Fruit fly (Drosophila melanogaster) whole organism, embryonic: ENCODE data around the gene Tti1.
A peak's percentile ranks its signal among the peaks of the same experiment; 100 is the strongest.

ENCODE experiments used
- Aef1 ChIP-seq: fragments of 200-800 bp; sonication (Bioruptor generic); IDR thresholded peaks from 3 replicates; pipeline ENCODE4 v1.3.6; 2022; ENCODE audit warnings: missing biosample characterization, missing genetic modification characterization
- Bgb ChIP-seq: fragments of 200-800 bp; sonication (Bioruptor generic); IDR thresholded peaks from 2 replicates; pipeline ENCODE4 v1.3.6; 2022; ENCODE audit warnings: missing biosample characterization, missing genetic modification characterization; ENCODE audit not compliant: partially characterized antibody
- CG10654 ChIP-seq: fragments of 200-800 bp; sonication (Bioruptor generic); optimal IDR thresholded peaks from 2 replicates; lab custom pipeline; 2016; ENCODE audit warnings: missing biosample characterization, missing genetic modification characterization
- CG11456 ChIP-seq: fragments of 200-800 bp; sonication (Bioruptor generic); IDR thresholded peaks from 3 replicates; pipeline ENCODE4 v1.3.6; 2022; ENCODE audit warnings: missing biosample characterization, missing genetic modification characterization
- CG11723 ChIP-seq: fragments of 200-800 bp; sonication (Bioruptor generic); optimal IDR thresholded peaks from 2 replicates; lab custom pipeline; 2017; ENCODE audit warnings: missing biosample characterization, mild to moderate bottlenecking, missing genetic modification characterization
- CG12659 ChIP-seq: fragments of 200-800 bp; sonication (Bioruptor generic); optimal IDR thresholded peaks from 3 replicates; lab custom pipeline; 2017; ENCODE audit warnings: mild to moderate bottlenecking, missing biosample characterization, missing genetic modification reagents, missing genetic modification characterization
- CG13424 ChIP-seq: fragments of 200-800 bp; sonication (Bioruptor generic); optimal IDR thresholded peaks from 2 replicates; lab custom pipeline; 2019; ENCODE audit warnings: missing biosample characterization, mild to moderate bottlenecking, missing genetic modification characterization, moderate library complexity
- CG14965 ChIP-seq: fragments of 200-800 bp; sonication (Bioruptor generic); optimal IDR thresholded peaks from 2 replicates; lab custom pipeline; 2016; ENCODE audit warnings: missing biosample characterization, missing genetic modification characterization, borderline replicate concordance
- CG15011 ChIP-seq: fragments of 200-800 bp; sonication (Bioruptor generic); optimal IDR thresholded peaks from 3 replicates; lab custom pipeline; 2018; ENCODE audit warnings: missing biosample characterization, mild to moderate bottlenecking, missing genetic modification characterization
- CG15601 ChIP-seq: fragments of 200-800 bp; sonication (Bioruptor generic); optimal IDR thresholded peaks from 3 replicates; lab custom pipeline; 2019; ENCODE audit warnings: missing biosample characterization, mild to moderate bottlenecking, missing genetic modification characterization, moderate library complexity
- CG1603 ChIP-seq: fragments of 200-800 bp; sonication (Bioruptor generic); optimal IDR thresholded peaks from 2 replicates; lab custom pipeline; 2019; ENCODE audit warnings: missing biosample characterization, mild to moderate bottlenecking, missing genetic modification characterization, moderate library complexity
- CG16813 ChIP-seq: fragments of 200-800 bp; sonication (Bioruptor generic); IDR thresholded peaks from 3 replicates; pipeline ENCODE4 v1.3.6; 2022; ENCODE audit warnings: missing biosample characterization, missing genetic modification characterization; ENCODE audit not compliant: partially characterized antibody
- CG17328 ChIP-seq: fragments of 200-800 bp; sonication (Bioruptor generic); IDR thresholded peaks from 2 replicates; pipeline ENCODE4 v1.3.6; 2022; ENCODE audit warnings: missing biosample characterization, missing genetic modification characterization
- CG17802 ChIP-seq: fragments of 200-800 bp; sonication (Bioruptor generic); optimal IDR thresholded peaks from 2 replicates; lab custom pipeline; 2018; ENCODE audit warnings: missing biosample characterization, mild to moderate bottlenecking, missing genetic modification characterization, moderate library complexity
- CG32532 ChIP-seq: fragments of 200-800 bp; sonication (Bioruptor generic); IDR thresholded peaks from 2 replicates; pipeline ENCODE4 v1.3.6; 2022; ENCODE audit warnings: missing biosample characterization, missing genetic modification characterization
- CG3995 ChIP-seq: fragments of 200-800 bp; sonication (Bioruptor generic); optimal IDR thresholded peaks from 3 replicates; lab custom pipeline; 2016; ENCODE audit warnings: missing biosample characterization, missing genetic modification characterization
- CG4328 ChIP-seq: fragments of 200-800 bp; sonication (Bioruptor generic); optimal IDR thresholded peaks from 3 replicates; lab custom pipeline; 2017; ENCODE audit warnings: missing biosample characterization, missing genetic modification reagents, missing genetic modification characterization
- CG43689 ChIP-seq: fragments of 200-800 bp; sonication (Bioruptor generic); IDR thresholded peaks from 2 replicates; pipeline ENCODE4 v1.3.6; 2022; ENCODE audit warnings: missing biosample characterization, missing genetic modification characterization
- CG4730 ChIP-seq: fragments of 200-800 bp; sonication (Bioruptor generic); IDR thresholded peaks from 2 replicates; pipeline ENCODE4 v1.3.6; 2022; ENCODE audit warnings: missing biosample characterization, missing genetic modification characterization
- CG6813 ChIP-seq: fragments of 200-800 bp; sonication (Bioruptor generic); optimal IDR thresholded peaks from 2 replicates; lab custom pipeline; 2017; ENCODE audit warnings: missing biosample characterization, missing genetic modification characterization, mild to moderate bottlenecking, moderate library complexity, missing genetic modification reagents
- CG7987 ChIP-seq: fragments of 200-800 bp; sonication (Bioruptor generic); optimal IDR thresholded peaks from 2 replicates; lab custom pipeline; 2018; ENCODE audit warnings: missing biosample characterization, mild to moderate bottlenecking, missing genetic modification characterization, moderate library complexity
- CG8765 ChIP-seq: fragments of 200-800 bp; sonication (Bioruptor generic); IDR thresholded peaks from 2 replicates; pipeline ENCODE4 v1.3.6; 2022; ENCODE audit warnings: missing biosample characterization, missing genetic modification characterization
- CG8944 ChIP-seq: fragments of 200-800 bp; sonication (Bioruptor generic); optimal IDR thresholded peaks from 3 replicates; lab custom pipeline; 2016; ENCODE audit warnings: missing biosample characterization, missing genetic modification characterization
- CG9797 ChIP-seq: fragments of 200-800 bp; sonication (Bioruptor generic); optimal IDR thresholded peaks from 3 replicates; lab custom pipeline; 2018; ENCODE audit warnings: missing biosample characterization, mild to moderate bottlenecking, missing genetic modification characterization
- Dek ChIP-seq: fragments of 200-800 bp; sonication (Bioruptor generic); optimal IDR thresholded peaks from 3 replicates; lab custom pipeline; 2019; ENCODE audit warnings: missing biosample characterization, mild to moderate bottlenecking, missing genetic modification characterization, moderate library complexity
- Dip2 ChIP-seq: fragments of 200-800 bp; sonication (Bioruptor generic); IDR thresholded peaks from 2 replicates; pipeline ENCODE4 v1.3.6; 2022; ENCODE audit warnings: missing biosample characterization, missing genetic modification characterization
- Hr78 ChIP-seq, 2 experiments: fragments of 200-800 bp in 1 of 2; fragments of >200 bp in 1 of 2; sonication (Bioruptor generic) in 1 of 2; optimal IDR thresholded peaks; 2 replicates each; lab custom pipeline; 2017 to 2019; ENCODE audit warnings: missing biosample characterization in 2 of 2, missing genetic modification characterization in 2 of 2, mild to moderate bottlenecking in 1 of 2, moderate library complexity in 1 of 2
- Hsf ChIP-seq: fragments of 200-800 bp; sonication (Bioruptor generic); optimal IDR thresholded peaks from 3 replicates; lab custom pipeline; 2016; ENCODE audit warnings: missing biosample characterization, missing genetic modification characterization
- Lhr ChIP-seq: fragments of 200-800 bp; sonication (Bioruptor generic); optimal IDR thresholded peaks from 3 replicates; lab custom pipeline; 2017; ENCODE audit warnings: mild to moderate bottlenecking, missing biosample characterization, missing genetic modification reagents, missing genetic modification characterization
- Sry-β ChIP-seq: fragments of 200-800 bp; sonication (Bioruptor generic); optimal IDR thresholded peaks from 2 replicates; lab custom pipeline; 2018; ENCODE audit warnings: missing biosample characterization, mild to moderate bottlenecking, missing genetic modification characterization, moderate library complexity
- YL-1 ChIP-seq: fragments of 200-800 bp; sonication (Bioruptor generic); optimal IDR thresholded peaks from 3 replicates; lab custom pipeline; 2017; ENCODE audit warnings: missing biosample characterization, mild to moderate bottlenecking, missing genetic modification characterization
- ap ChIP-seq: fragments of 200-800 bp; sonication (Bioruptor generic); IDR thresholded peaks from 2 replicates; pipeline ENCODE4 v1.3.6; 2022; ENCODE audit warnings: missing biosample characterization, missing genetic modification characterization
- ase ChIP-seq: fragments of 200-800 bp; sonication (Bioruptor generic); IDR thresholded peaks from 3 replicates; pipeline ENCODE4 v1.3.6; 2022; ENCODE audit warnings: missing biosample characterization, missing genetic modification characterization
- az2 ChIP-seq: fragments of 200-800 bp; sonication (Bioruptor generic); optimal IDR thresholded peaks from 3 replicates; lab custom pipeline; 2016; ENCODE audit warnings: missing biosample characterization, missing genetic modification characterization
- crol ChIP-seq: fragments of 200-800 bp; sonication (Bioruptor generic); IDR thresholded peaks from 2 replicates; pipeline ENCODE4 v1.3.6; 2022; ENCODE audit warnings: missing biosample characterization, missing genetic modification characterization
- disco-r ChIP-seq: fragments of 200-800 bp; sonication (Bioruptor generic); optimal IDR thresholded peaks from 2 replicates; lab custom pipeline; 2016; ENCODE audit warnings: missing biosample characterization, missing genetic modification characterization
- emc ChIP-seq: fragments of 200-800 bp; sonication (Bioruptor generic); optimal IDR thresholded peaks from 2 replicates; lab custom pipeline; 2016; ENCODE audit warnings: missing biosample characterization, missing genetic modification characterization
- fru ChIP-seq: fragments of >200 bp; optimal IDR thresholded peaks from 2 replicates; lab custom pipeline; 2017
- fu2 ChIP-seq: fragments of 200-800 bp; sonication (Bioruptor generic); optimal IDR thresholded peaks from 2 replicates; lab custom pipeline; 2016; ENCODE audit warnings: missing biosample characterization, missing genetic modification characterization
- gro ChIP-seq: fragments of 200-800 bp; sonication (Bioruptor generic); optimal IDR thresholded peaks from 2 replicates; lab custom pipeline; 2016; ENCODE audit warnings: missing biosample characterization, missing genetic modification characterization
- hbn ChIP-seq: fragments of 200-800 bp; sonication (Bioruptor generic); IDR thresholded peaks from 2 replicates; pipeline ENCODE4 v1.3.6; 2022; ENCODE audit warnings: missing biosample characterization, missing genetic modification characterization; ENCODE audit not compliant: partially characterized antibody
- jing ChIP-seq: fragments of 200-800 bp; sonication (Bioruptor generic); optimal IDR thresholded peaks from 2 replicates; lab custom pipeline; 2018; ENCODE audit warnings: missing biosample characterization, mild to moderate bottlenecking, missing genetic modification characterization
- jumu ChIP-seq: fragments of 200-800 bp; sonication (Bioruptor generic); optimal IDR thresholded peaks from 3 replicates; lab custom pipeline; 2016; ENCODE audit warnings: missing biosample characterization, missing genetic modification characterization
- lov ChIP-seq, 2 experiments: fragments of 200-800 bp in 1 of 2; fragments of >200 bp in 1 of 2; sonication (Bioruptor generic) in 1 of 2; IDR thresholded peaks in 1 of 2; optimal IDR thresholded peaks in 1 of 2; 2 replicates in 1 of 2; 3 replicates in 1 of 2; pipeline versions ENCODE4 v1.3.6 to Lab custom; 2017 to 2022; ENCODE audit warnings: missing biosample characterization in 1 of 2, missing genetic modification characterization in 1 of 2
- pzg ChIP-seq: fragments of 200-800 bp; sonication (Bioruptor generic); optimal IDR thresholded peaks from 3 replicates; lab custom pipeline; 2018; ENCODE audit warnings: missing biosample characterization, mild to moderate bottlenecking, missing genetic modification characterization, moderate library complexity
- seq ChIP-seq: fragments of 200-800 bp; sonication (Bioruptor generic); IDR thresholded peaks from 2 replicates; pipeline ENCODE4 v1.3.6; 2022; ENCODE audit warnings: missing biosample characterization, missing genetic modification characterization
- so ChIP-seq: fragments of 200-800 bp; sonication (Bioruptor generic); IDR thresholded peaks from 3 replicates; pipeline ENCODE4 v1.3.6; 2022; ENCODE audit warnings: missing biosample characterization, missing genetic modification characterization
- sqz ChIP-seq: fragments of 200-800 bp; sonication (Bioruptor generic); optimal IDR thresholded peaks from 3 replicates; lab custom pipeline; 2018; ENCODE audit warnings: missing biosample characterization, mild to moderate bottlenecking, missing genetic modification characterization
- ssp ChIP-seq: fragments of 200-800 bp; sonication (Bioruptor generic); IDR thresholded peaks from 2 replicates; pipeline ENCODE4 v1.3.6; 2022; ENCODE audit warnings: missing biosample characterization, missing genetic modification characterization
- wek ChIP-seq: fragments of 200-800 bp; sonication (Bioruptor generic); optimal IDR thresholded peaks from 3 replicates; lab custom pipeline; 2018; ENCODE audit warnings: missing biosample characterization, mild to moderate bottlenecking, missing genetic modification characterization, moderate library complexity

The Tti1 gene

dm6 chr3R:9747272-9747874 is 7.1 kb downstream of the Tti1 start, which contains the start of gene CG12948 (continued):
- TF ChIP-seq CG17328 (GFP tag; lab: Robert Waterston, UW) (no peak), CG1603 (peak; percentile 50), CG4328 (GFP tag; lab: Kevin White, UChicago) (no peak), pzg (peak; percentile 23), CG10654 (GFP tag; lab: Kevin White, UChicago) (no peak), jumu (GFP tag; lab: Kevin White, UChicago) (peak; percentile 10), CG13424 (tag; lab: Kevin White, UChicago) (peak; percentile 69), Dip2 (GFP tag; lab: Robert Waterston, UW) (no peak), jing (GFP tag; lab: Kevin White, UChicago) (no peak), emc (GFP tag; lab: Kevin White, UChicago) (no peak), YL-1 (peak; percentile 45), CG4730 (GFP tag; lab: Robert Waterston, UW) (no peak), CG11723 (GFP tag; lab: Kevin White, UChicago) (no peak), so (GFP tag; lab: Robert Waterston, UW) (peak; percentile 26; the same call in 1 of the 3 replicates), Hr78 (GFP tag; optimal IDR thresholded peaks at IDR 0.05; lab: Kevin White, UChicago) (no peak), CG11456 (0 out of 3 replicates have a peak, but pooled peaks have one; percentile 12), CG14965 (GFP tag; lab: Kevin White, UChicago) (no peak), Sry-β (peak; percentile 90), CG9797 (no peak), CG8765 (GFP tag; lab: Robert Waterston, UW) (no peak), CG6813 (no peak), Bgb (GFP tag; lab: Robert Waterston, UW) (peak; percentile 78), CG15601 (tag; lab: Kevin White, UChicago) (no peak), ssp (GFP tag; lab: Robert Waterston, UW) (no peak), sqz (GFP tag; lab: Kevin White, UChicago) (peak; percentile 97), gro (GFP tag; lab: Kevin White, UChicago) (peak; percentile 55), Dek (tag; lab: Kevin White, UChicago) (no peak), disco-r (no peak), Hsf (GFP tag; lab: Kevin White, UChicago) (peak; percentile 54), seq (GFP tag; lab: Robert Waterston, UW) (no peak), az2 (peak; percentile 3), wek (GFP tag; lab: Kevin White, UChicago) (no peak), CG16813 (GFP tag; lab: Robert Waterston, UW) (peak; percentile 89), hbn (GFP tag; lab: Robert Waterston, UW) (peak; percentile 95), Lhr (no peak), CG3995 (GFP tag; lab: Kevin White, UChicago) (peak; percentile 52), CG17802 (no peak), CG12659 (GFP tag; lab: Kevin White, UChicago) (peak; percentile 44), CG15011 (GFP tag; lab: Kevin White, UChicago) (no peak), ase (no peak), ap (GFP tag; lab: Robert Waterston, UW) (no peak), CG7987 (GFP tag; lab: Kevin White, UChicago) (no peak), fru (no peak), crol (no peak), lov (optimal IDR thresholded peaks at IDR 0.05; lab: Kevin White, UChicago) (no peak), lov (GFP tag; IDR thresholded peaks at IDR 0.05; lab: Robert Waterston, UW) (no peak), Aef1 (GFP tag; lab: Robert Waterston, UW) (no peak), CG8944 (GFP tag; lab: Kevin White, UChicago) (peak; percentile 21), fu2 (GFP tag; lab: Kevin White, UChicago) (peak; percentile 3), CG43689 (GFP tag; lab: Robert Waterston, UW) (no peak), CG32532 (GFP tag; lab: Robert Waterston, UW) (peak; percentile 33; the same call in 1 of the 2 replicates)
